Fruit fly (Drosophila melanogaster) whole organism, prepupa: ENCODE data around the gene Targ2.

Source experiments
- CG3919 ChIP-seq: fragments of 200-800 bp; sonication (Bioruptor generic); optimal IDR thresholded peaks from 3 replicates; lab custom pipeline; 2016; ENCODE audit warnings: missing biosample characterization, missing genetic modification characterization
- dac ChIP-seq: fragments of 200-800 bp; sonication (Bioruptor generic); optimal IDR thresholded peaks from 2 replicates; lab custom pipeline; 2017; ENCODE audit warnings: missing biosample characterization, mild to moderate bottlenecking, missing genetic modification characterization
- esn ChIP-seq: fragments of 200-800 bp; sonication (Bioruptor generic); optimal IDR thresholded peaks from 2 replicates; lab custom pipeline; 2016; ENCODE audit warnings: missing biosample characterization, mild to moderate bottlenecking, missing genetic modification characterization, moderate library complexity
- fd59A ChIP-seq: fragments of 200-800 bp; sonication (Bioruptor generic); optimal IDR thresholded peaks from 2 replicates; lab custom pipeline; 2017; ENCODE audit warnings: missing biosample characterization, mild to moderate bottlenecking, missing genetic modification characterization, missing genetic modification reagents
- fd85E ChIP-seq: fragments of 200-800 bp; sonication (Bioruptor generic); optimal IDR thresholded peaks from 3 replicates; lab custom pipeline; 2016; ENCODE audit warnings: missing biosample characterization, missing genetic modification characterization

DNA sequence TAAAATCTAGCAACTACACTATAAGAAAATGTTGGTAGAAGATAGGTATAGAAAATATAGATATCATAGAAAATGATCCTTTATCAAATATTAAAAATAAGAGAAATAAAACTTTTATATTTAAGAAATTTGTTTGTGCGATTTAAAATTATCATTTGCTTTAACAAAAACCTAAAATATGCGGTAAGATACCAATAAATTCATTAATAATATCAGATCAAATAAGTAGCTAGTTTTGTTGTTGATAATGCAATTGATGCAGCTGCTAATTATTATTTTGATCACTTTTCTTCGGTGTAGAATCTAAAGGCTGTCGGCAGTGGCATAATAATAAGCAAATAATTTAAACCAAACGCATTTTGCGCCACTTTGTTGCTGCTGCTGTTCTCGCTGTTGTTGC is 21.2 kb upstream of the Targ2 start:
- TF ChIP-seq esn (GFP tag; lab: Kevin White, UChicago): no peak
- no peak for TF ChIP-seq fd59A
- peak; percentile 25 for TF ChIP-seq dac
- no peak for TF ChIP-seq fd85E
- TF ChIP-seq CG3919: peak; percentile 26
